Fruit fly (Drosophila melanogaster) whole organism, wandering third instar larva: ENCODE data around the gene Gdap1.

ENCODE experiments used
- Abd-B ChIP-seq: fragments of >200 bp; optimal IDR thresholded peaks from 2 replicates; lab custom pipeline; 2017; ENCODE audit warnings: missing biosample characterization, missing genetic modification characterization
- CG32264 ChIP-seq: fragments of 200-800 bp; sonication (Bioruptor generic); optimal IDR thresholded peaks from 2 replicates; lab custom pipeline; 2016; ENCODE audit warnings: missing biosample characterization, missing genetic modification characterization
- Hr78 ChIP-seq: fragments of >200 bp; optimal IDR thresholded peaks from 2 replicates; lab custom pipeline; 2017; ENCODE audit warnings: missing biosample characterization, missing genetic modification characterization
- OdsH ChIP-seq: fragments of 200-800 bp; sonication (Bioruptor generic); optimal IDR thresholded peaks from 2 replicates; lab custom pipeline; 2016; ENCODE audit warnings: missing biosample characterization, mild to moderate bottlenecking, missing genetic modification characterization
- fru ChIP-seq: fragments of 200-800 bp; sonication (Bioruptor generic); optimal IDR thresholded peaks from 3 replicates; lab custom pipeline; 2016; ENCODE audit warnings: missing biosample characterization, mild to moderate bottlenecking, missing genetic modification characterization
- lola ChIP-seq: fragments of >200 bp; optimal IDR thresholded peaks from 2 replicates; lab custom pipeline; 2017; ENCODE audit warnings: missing biosample characterization, missing genetic modification characterization
- pan ChIP-seq: fragments of >200 bp; optimal IDR thresholded peaks from 2 replicates; lab custom pipeline; 2017

DNA sequence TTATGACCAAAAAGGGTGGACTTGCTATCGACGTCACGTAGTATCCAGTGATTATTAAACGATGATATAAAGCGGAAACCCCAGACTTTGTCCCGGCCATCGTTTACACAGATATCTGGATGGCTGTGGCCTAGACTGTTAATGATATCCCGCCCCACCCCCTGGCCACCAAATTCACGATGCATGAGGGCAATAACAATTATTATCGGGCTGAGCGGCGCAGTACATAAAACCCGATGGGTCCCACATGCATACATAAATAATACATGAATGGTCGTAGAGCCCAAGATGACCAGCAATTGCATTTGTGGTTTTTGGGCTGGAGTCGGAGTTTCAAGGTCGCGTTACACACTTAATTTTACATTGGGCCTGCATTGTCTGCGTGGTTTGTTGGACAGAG is 14.1 kb upstream of the Gdap1 start:
- TF ChIP-seq Abd-B (GFP tag; lab: Kevin White, UChicago) (no peak), lola (GFP tag; lab: Kevin White, UChicago) (no peak), fru (GFP tag; lab: Kevin White, UChicago) (no peak), Hr78 (GFP tag; lab: Kevin White, UChicago) (no peak), CG32264 (no peak), pan (lab: Kevin White, UChicago) (no peak), OdsH (GFP tag; lab: Kevin White, UChicago) (no peak)
